2 fruit fly cellular contexts compared by ENCODE assay signal in genomic region chr2L:4906546-4907250, dm6.
TF ChIP-seq lines count a peak whose summit lies in the region.

snsl (minus strand) TSS chr2L:4906762.

TF ChIP-seq in whole organism, embryonic, 481 proteins besides CTCF, POLR2A, EP300 and RAD21 (continued from another document and continues in another):
- peak; percentile 61 for TF ChIP-seq CG11695 (GFP tag; IDR thresholded peaks at IDR 0.05; lab: Robert Waterston, UW)
- TF ChIP-seq tio (GFP tag; optimal IDR thresholded peaks at IDR 0.05; lab: Kevin White, UChicago): peak; percentile 5
- TF ChIP-seq ems (GFP tag; optimal IDR thresholded peaks at IDR 0.05; lab: Kevin White, UChicago): no peak
- TF ChIP-seq CG42726 (GFP tag; IDR thresholded peaks at IDR 0.05; lab: Robert Waterston, UW; ENCODE audit: partially characterized antibody): 0 out of 2 replicates have a peak, but pooled peaks have one; percentile 36
- TF ChIP-seq Jarid2 (GFP tag; optimal IDR thresholded peaks at IDR 0.05; lab: Kevin White, UChicago): peak; percentile 1
- TF ChIP-seq CG33557 (GFP tag; optimal IDR thresholded peaks at IDR 0.05; lab: Kevin White, UChicago): peak; percentile 42
- TF ChIP-seq gcm (GFP tag; optimal IDR thresholded peaks at IDR 0.05; lab: Kevin White, UChicago): peak; percentile 73
- TF ChIP-seq zf30C (GFP tag; optimal IDR thresholded peaks at IDR 0.05; lab: Kevin White, UChicago): peak; percentile 43
- TF ChIP-seq CG17829 (tag; optimal IDR thresholded peaks at IDR 0.05; lab: Kevin White, UChicago): peak; percentile 75
- TF ChIP-seq mirr (GFP tag; optimal IDR thresholded peaks at IDR 0.05; lab: Kevin White, UChicago): peak; percentile 0
- TF ChIP-seq Asciz (GFP tag; optimal IDR thresholded peaks at IDR 0.05; lab: Kevin White, UChicago): peak; percentile 1
- TF ChIP-seq E2f2 (GFP tag; IDR thresholded peaks at IDR 0.05; lab: Robert Waterston, UW): 0 out of 2 replicates have a peak, but pooled peaks have one; percentile 20
- TF ChIP-seq rib (GFP tag; IDR thresholded peaks at IDR 0.05; lab: Robert Waterston, UW): no peak
- peak; percentile 38; the same call in 1 of the 2 replicates for TF ChIP-seq vvl (GFP tag; IDR thresholded peaks at IDR 0.05; lab: Robert Waterston, UW)
- TF ChIP-seq CG32532 (GFP tag; IDR thresholded peaks at IDR 0.05; lab: Robert Waterston, UW): peak; percentile 37; the same call in 1 of the 2 replicates
- TF ChIP-seq CG2120 (GFP tag; optimal IDR thresholded peaks at IDR 0.05; lab: Kevin White, UChicago): peak; percentile 7
- TF ChIP-seq CG15269 (tag; optimal IDR thresholded peaks at IDR 0.05; lab: Kevin White, UChicago): peak; percentile 85
- peak; percentile 59 for TF ChIP-seq Deaf1 (tag; optimal IDR thresholded peaks at IDR 0.05; lab: Kevin White, UChicago)
- no peak for TF ChIP-seq CG7987 (GFP tag; optimal IDR thresholded peaks at IDR 0.05; lab: Kevin White, UChicago)
- peak; percentile 73 for TF ChIP-seq dysf (GFP tag; IDR thresholded peaks at IDR 0.05; lab: Robert Waterston, UW)
- 0 out of 2 replicates have a peak, but pooled peaks have one; percentile 30 for TF ChIP-seq seq (GFP tag; IDR thresholded peaks at IDR 0.05; lab: Robert Waterston, UW)
- TF ChIP-seq odd (GFP tag; optimal IDR thresholded peaks at IDR 0.05; lab: Kevin White, UChicago): peak; percentile 66
- no peak for TF ChIP-seq Spps (tag; optimal IDR thresholded peaks at IDR 0.05; lab: Kevin White, UChicago)
- TF ChIP-seq CG18599 (GFP tag; optimal IDR thresholded peaks at IDR 0.05; lab: Kevin White, UChicago): peak; percentile 40
- peak; percentile 62 for TF ChIP-seq Ssrp (tag; optimal IDR thresholded peaks at IDR 0.05; lab: Kevin White, UChicago)
- TF ChIP-seq CG33213 (GFP tag; optimal IDR thresholded peaks at IDR 0.05; lab: Kevin White, UChicago): no peak
- TF ChIP-seq Nf-YB (GFP tag; optimal IDR thresholded peaks at IDR 0.05; lab: Kevin White, UChicago): peak; percentile 56
- TF ChIP-seq jigr1 (GFP tag; IDR thresholded peaks at IDR 0.05; lab: Robert Waterston, UW): 0 out of 3 replicates have a peak, but pooled peaks have one; percentile 36
- TF ChIP-seq CG7839 (tag; optimal IDR thresholded peaks at IDR 0.05; lab: Kevin White, UChicago): peak; percentile 83
- no peak for TF ChIP-seq Myb (GFP tag; optimal IDR thresholded peaks at IDR 0.05; lab: Kevin White, UChicago)
- peak; percentile 77 for TF ChIP-seq nerfin-1 (tag; optimal IDR thresholded peaks at IDR 0.05; lab: Kevin White, UChicago)
- peak; percentile 55 for TF ChIP-seq salm (tag; optimal IDR thresholded peaks at IDR 0.05; lab: Kevin White, UChicago)
- TF ChIP-seq CG13424 (tag; optimal IDR thresholded peaks at IDR 0.05; lab: Kevin White, UChicago): peak; percentile 88
- peak; percentile 77 for TF ChIP-seq grau (tag; optimal IDR thresholded peaks at IDR 0.05; lab: Kevin White, UChicago)
- TF ChIP-seq CG12942 (GFP tag; optimal IDR thresholded peaks at IDR 0.05; lab: Kevin White, UChicago): no peak
- peak; percentile 32 for TF ChIP-seq CG1603 (tag; optimal IDR thresholded peaks at IDR 0.05; lab: Kevin White, UChicago)
- peak; percentile 81 for TF ChIP-seq CG12391 (tag; optimal IDR thresholded peaks at IDR 0.05; lab: Kevin White, UChicago)
- no peak for TF ChIP-seq amos (GFP tag; IDR thresholded peaks at IDR 0.05; lab: Robert Waterston, UW; ENCODE audit: partially characterized antibody)
- no peak for TF ChIP-seq gro (GFP tag; optimal IDR thresholded peaks at IDR 0.05; lab: Kevin White, UChicago)
- no peak for TF ChIP-seq Dref (GFP tag; IDR thresholded peaks at IDR 0.05; lab: Robert Waterston, UW)
- 0 out of 3 replicates have a peak, but pooled peaks have one; percentile 27 for TF ChIP-seq CG2889 (GFP tag; IDR thresholded peaks at IDR 0.05; lab: Robert Waterston, UW)
- TF ChIP-seq phol (tag; optimal IDR thresholded peaks at IDR 0.05; lab: Kevin White, UChicago): peak; percentile 78
- peak; percentile 27 for TF ChIP-seq CG4820 (GFP tag; optimal IDR thresholded peaks at IDR 0.05; lab: Kevin White, UChicago)
- no peak for TF ChIP-seq so (GFP tag; IDR thresholded peaks at IDR 0.05; lab: Robert Waterston, UW)
- TF ChIP-seq CG8290 (GFP tag; optimal IDR thresholded peaks at IDR 0.05; lab: Kevin White, UChicago): no peak
- peak in 1 of 2 experiments; percentile 42 for TF ChIP-seq CG8290 (tag; optimal IDR thresholded peaks at IDR 0.05; lab: Kevin White, UChicago)
- peak; percentile 55 for TF ChIP-seq sd (tag; optimal IDR thresholded peaks at IDR 0.05; lab: Kevin White, UChicago)
- TF ChIP-seq Blimp-1 (GFP tag; optimal IDR thresholded peaks at IDR 0.05; lab: Kevin White, UChicago): peak; percentile 64
- peak; percentile 49 for TF ChIP-seq CG5180 (GFP tag; optimal IDR thresholded peaks at IDR 0.05; lab: Kevin White, UChicago)
- peak; percentile 31; the same call in 1 of the 3 replicates for TF ChIP-seq CG34422 (GFP tag; IDR thresholded peaks at IDR 0.05; lab: Robert Waterston, UW)
- peak; percentile 52 for TF ChIP-seq unpg (GFP tag; optimal IDR thresholded peaks at IDR 0.05; lab: Kevin White, UChicago)
- peak; percentile 29; the same call in 1 of the 2 replicates for TF ChIP-seq Ada2b (GFP tag; IDR thresholded peaks at IDR 0.05; lab: Robert Waterston, UW)
- TF ChIP-seq dpn (GFP tag; optimal IDR thresholded peaks at IDR 0.05; lab: Kevin White, UChicago): peak in 1 of 2 experiments; percentile 52
- peak; percentile 2 for TF ChIP-seq CG18476 (GFP tag; optimal IDR thresholded peaks at IDR 0.05; lab: Kevin White, UChicago)
- no peak for TF ChIP-seq sens-2 (GFP tag; IDR thresholded peaks at IDR 0.05; lab: Robert Waterston, UW)
- TF ChIP-seq CG12659 (GFP tag; optimal IDR thresholded peaks at IDR 0.05; lab: Kevin White, UChicago): peak; percentile 77
- TF ChIP-seq CG13123 (GFP tag; optimal IDR thresholded peaks at IDR 0.05; lab: Kevin White, UChicago): no peak
- peak; percentile 84 for TF ChIP-seq CG31441 (GFP tag; IDR thresholded peaks at IDR 0.05; lab: Robert Waterston, UW)
- peak; percentile 85 for TF ChIP-seq Med (GFP tag; lab: Kevin White, UChicago)
- TF ChIP-seq CG8281 (tag; optimal IDR thresholded peaks at IDR 0.05; lab: Kevin White, UChicago): peak; percentile 41
- TF ChIP-seq cad (GFP tag; optimal IDR thresholded peaks at IDR 0.05; lab: Kevin White, UChicago): no peak
- TF ChIP-seq E2f1 (GFP tag; IDR thresholded peaks at IDR 0.05; lab: Robert Waterston, UW): peak; percentile 53; the same call in 1 of the 2 replicates
- peak; percentile 5 for TF ChIP-seq dmrt11E (tag; optimal IDR thresholded peaks at IDR 0.05; lab: Kevin White, UChicago)
- peak; percentile 56 for TF ChIP-seq lab (GFP tag; optimal IDR thresholded peaks at IDR 0.05; lab: Kevin White, UChicago)

TF ChIP-seq in whole organism, prepupa, 60 proteins besides CTCF, POLR2A, EP300 and RAD21 (continued from another document):
- TF ChIP-seq Hr39 (GFP tag; optimal IDR thresholded peaks at IDR 0.05; lab: Kevin White, UChicago) (peak; percentile 37), topi (GFP tag; optimal IDR thresholded peaks at IDR 0.05; lab: Kevin White, UChicago) (peak; percentile 11), CG16779 (tag; optimal IDR thresholded peaks at IDR 0.05; lab: Kevin White, UChicago) (peak; percentile 25), OdsH (GFP tag; optimal IDR thresholded peaks at IDR 0.05; lab: Kevin White, UChicago) (peak; percentile 67), CG11902 (GFP tag; optimal IDR thresholded peaks at IDR 0.05; lab: Kevin White, UChicago) (peak; percentile 11), CG10631 (GFP tag; optimal IDR thresholded peaks at IDR 0.05; lab: Kevin White, UChicago) (peak; percentile 74), dsx (GFP tag; optimal IDR thresholded peaks at IDR 0.05; lab: Kevin White, UChicago; ENCODE audit: poor library complexity, severe bottlenecking) (peak; percentile 72), CG6163 (GFP tag; IDR thresholded peaks at IDR 0.05; lab: Robert Waterston, UW) (peak; percentile 42; the same call in 1 of the 3 replicates), Ets96B (tag; optimal IDR thresholded peaks at IDR 0.05; lab: Kevin White, UChicago) (peak; percentile 70), Smox (GFP tag; optimal IDR thresholded peaks at IDR 0.05; lab: Kevin White, UChicago) (peak; percentile 4), CG6792 (GFP tag; optimal IDR thresholded peaks at IDR 0.05; lab: Kevin White, UChicago) (peak; percentile 68), CG8319 (GFP tag; optimal IDR thresholded peaks at IDR 0.05; lab: Kevin White, UChicago) (peak; percentile 49), net (GFP tag; optimal IDR thresholded peaks at IDR 0.05; lab: Kevin White, UChicago) (peak; percentile 65), spab (GFP tag; optimal IDR thresholded peaks at IDR 0.05; lab: Kevin White, UChicago) (peak; percentile 69), CG31627 (GFP tag; optimal IDR thresholded peaks at IDR 0.05; lab: Kevin White, UChicago) (peak; percentile 11), Eip75B (GFP tag; optimal IDR thresholded peaks at IDR 0.05; lab: Kevin White, UChicago) (no peak), esn (GFP tag; optimal IDR thresholded peaks at IDR 0.05; lab: Kevin White, UChicago) (peak; percentile 16), CG11294 (GFP tag; IDR thresholded peaks at IDR 0.05; lab: Robert Waterston, UW) (no peak), CG6276 (GFP tag; optimal IDR thresholded peaks at IDR 0.05; lab: Kevin White, UChicago) (peak; percentile 69), vri (GFP tag; optimal IDR thresholded peaks at IDR 0.05; lab: Kevin White, UChicago) (peak; percentile 36), pdm3 (GFP tag; optimal IDR thresholded peaks at IDR 0.05; lab: Kevin White, UChicago) (peak; percentile 44), Hr4 (GFP tag; optimal IDR thresholded peaks at IDR 0.05; lab: Kevin White, UChicago) (peak; percentile 43), Eip78C (GFP tag; lab: Kevin White, UChicago) (peak; percentile 89), CG6808 (GFP tag; optimal IDR thresholded peaks at IDR 0.05; lab: Kevin White, UChicago) (peak; percentile 80), CG6854 (GFP tag; optimal IDR thresholded peaks at IDR 0.05; lab: Kevin White, UChicago) (no peak), Sox15 (GFP tag; optimal IDR thresholded peaks at IDR 0.05; lab: Kevin White, UChicago) (peak; percentile 50), svp (GFP tag; lab: Kevin White, UChicago) (peak; percentile 69), CG34406 (GFP tag; optimal IDR thresholded peaks at IDR 0.05; lab: Kevin White, UChicago) (peak; percentile 74), ss (GFP tag; optimal IDR thresholded peaks at IDR 0.05; lab: Kevin White, UChicago) (peak; percentile 66 to 78), fd85E (GFP tag; optimal IDR thresholded peaks at IDR 0.05; lab: Kevin White, UChicago) (no peak), cyc (GFP tag; optimal IDR thresholded peaks at IDR 0.05; lab: Kevin White, UChicago) (no peak), CG1621 (tag; optimal IDR thresholded peaks at IDR 0.05; lab: Kevin White, UChicago) (peak; percentile 6), Lpt (GFP tag; optimal IDR thresholded peaks at IDR 0.05; lab: Kevin White, UChicago) (peak; percentile 63), CG3032 (tag; optimal IDR thresholded peaks at IDR 0.05; lab: Kevin White, UChicago) (peak; percentile 80), lz (GFP tag; optimal IDR thresholded peaks at IDR 0.05; lab: Kevin White, UChicago) (peak; percentile 19), acj6 (GFP tag; optimal IDR thresholded peaks at IDR 0.05; lab: Kevin White, UChicago) (peak; percentile 65), CG10669 (GFP tag; optimal IDR thresholded peaks at IDR 0.05; lab: Kevin White, UChicago) (peak; percentile 28), CG9139 (GFP tag; optimal IDR thresholded peaks at IDR 0.05; lab: Kevin White, UChicago) (peak; percentile 69)
